Fruit fly (Drosophila melanogaster) whole organism, embryonic: Measurements from ENCODE around the gene CG31855.

ENCODE experiments used
- Awh ChIP-seq: fragments of 200-800 bp; sonication (Bioruptor generic); IDR thresholded peaks from 2 replicates; pipeline ENCODE4, ENCODE4 v1.3.6; 2022; ENCODE audit warnings: missing biosample characterization, missing genetic modification characterization
- Bgb ChIP-seq: fragments of 200-800 bp; sonication (Bioruptor generic); IDR thresholded peaks from 2 replicates; pipeline ENCODE4 v1.3.6; 2022; ENCODE audit warnings: missing biosample characterization, missing genetic modification characterization; ENCODE audit not compliant: partially characterized antibody
- CG10366 ChIP-seq: fragments of 200-800 bp; sonication (Bioruptor generic); IDR thresholded peaks from 2 replicates; pipeline ENCODE4 v1.3.6; 2022; ENCODE audit warnings: missing biosample characterization, missing genetic modification characterization
- CG11093 ChIP-seq: fragments of 200-800 bp; sonication (Bioruptor generic); IDR thresholded peaks from 3 replicates; pipeline ENCODE4 v1.3.6; 2022; ENCODE audit warnings: missing biosample characterization, missing genetic modification characterization
- CG12236 ChIP-seq: fragments of 200-800 bp; sonication (Bioruptor generic); optimal IDR thresholded peaks from 2 replicates; lab custom pipeline; 2016; ENCODE audit warnings: missing biosample characterization, missing genetic modification characterization
- CG1602 ChIP-seq: fragments of 200-800 bp; sonication (Bioruptor generic); optimal IDR thresholded peaks from 3 replicates; lab custom pipeline; 2016; ENCODE audit warnings: missing biosample characterization, missing genetic modification characterization
- CG16779 ChIP-seq: fragments of 200-800 bp; sonication (Bioruptor generic); IDR thresholded peaks from 2 replicates; pipeline ENCODE4 v1.3.6; 2022; ENCODE audit warnings: missing biosample characterization, missing genetic modification characterization
- CG16863 ChIP-seq: fragments of 200-800 bp; sonication (Bioruptor generic); optimal IDR thresholded peaks from 3 replicates; lab custom pipeline; 2016; ENCODE audit warnings: missing biosample characterization, missing genetic modification characterization
- CG31224 ChIP-seq: fragments of 200-800 bp; sonication (Bioruptor generic); IDR thresholded peaks from 2 replicates; pipeline ENCODE4 v1.3.6; 2022; ENCODE audit warnings: missing biosample characterization, missing genetic modification characterization
- CG4617 ChIP-seq: fragments of 200-800 bp; sonication (Bioruptor generic); optimal IDR thresholded peaks from 3 replicates; lab custom pipeline; 2016; ENCODE audit warnings: missing biosample characterization, missing genetic modification characterization, borderline replicate concordance
- CG4854 ChIP-seq: fragments of 200-800 bp; sonication (Bioruptor generic); optimal IDR thresholded peaks from 2 replicates; lab custom pipeline; 2016; ENCODE audit warnings: missing biosample characterization, missing genetic modification characterization, inconsistent platforms
- CG6683 ChIP-seq: fragments of 200-800 bp; sonication (Bioruptor generic); optimal IDR thresholded peaks from 2 replicates; lab custom pipeline; 2017; ENCODE audit warnings: missing biosample characterization, mild to moderate bottlenecking, missing genetic modification characterization, missing genetic modification reagents
- CG6689 ChIP-seq: fragments of 200-800 bp; sonication (Bioruptor generic); IDR thresholded peaks from 2 replicates; pipeline ENCODE4 v1.3.6; 2022; ENCODE audit warnings: missing biosample characterization, missing genetic modification characterization
- CG7556 ChIP-seq: fragments of 200-800 bp; sonication (Bioruptor generic); optimal IDR thresholded peaks from 2 replicates; lab custom pipeline; 2017; ENCODE audit warnings: missing biosample characterization, mild to moderate bottlenecking, missing genetic modification characterization
- CG9609 ChIP-seq: fragments of 200-800 bp; sonication (Bioruptor generic); optimal IDR thresholded peaks from 3 replicates; lab custom pipeline; 2016; ENCODE audit warnings: missing biosample characterization, missing genetic modification characterization
- Dbx ChIP-seq: fragments of 200-800 bp; sonication (Bioruptor generic); IDR thresholded peaks from 3 replicates; pipeline ENCODE4 v1.3.6; 2022; ENCODE audit warnings: missing biosample characterization, missing genetic modification characterization
- Ets97D ChIP-seq: fragments of 200-800 bp; sonication (Bioruptor generic); optimal IDR thresholded peaks from 3 replicates; lab custom pipeline; 2016; ENCODE audit warnings: missing biosample characterization, missing genetic modification characterization
- Gsc ChIP-seq: fragments of 200-800 bp; sonication (Bioruptor generic); IDR thresholded peaks from 2 replicates; pipeline ENCODE4 v1.3.6; 2022; ENCODE audit warnings: missing biosample characterization, missing genetic modification characterization
- Meics ChIP-seq: fragments of 200-800 bp; sonication (Bioruptor generic); optimal IDR thresholded peaks from 2 replicates; lab custom pipeline; 2017; ENCODE audit warnings: missing biosample characterization, mild to moderate bottlenecking, missing genetic modification characterization
- Opbp ChIP-seq: fragments of 200-800 bp; sonication (Bioruptor generic); IDR thresholded peaks from 3 replicates; pipeline ENCODE4 v1.3.6; 2022; ENCODE audit warnings: missing biosample characterization, missing genetic modification characterization; ENCODE audit not compliant: partially characterized antibody
- Ptx1 ChIP-seq: fragments of 200-800 bp; sonication (Bioruptor generic); IDR thresholded peaks from 2 replicates; pipeline ENCODE4 v1.3.6; 2022; ENCODE audit warnings: missing biosample characterization, missing genetic modification characterization
- Rx ChIP-seq: fragments of 200-800 bp; sonication (Bioruptor generic); IDR thresholded peaks from 2 replicates; pipeline ENCODE4 v1.3.6; 2022; ENCODE audit warnings: missing biosample characterization, missing genetic modification characterization
- ato ChIP-seq: fragments of 200-800 bp; sonication (Bioruptor generic); IDR thresholded peaks from 2 replicates; pipeline ENCODE4 v1.3.6; 2022; ENCODE audit warnings: missing biosample characterization, missing genetic modification characterization; ENCODE audit not compliant: partially characterized antibody
- dysf ChIP-seq: fragments of 200-800 bp; sonication (Bioruptor generic); IDR thresholded peaks from 3 replicates; pipeline ENCODE4 v1.3.6; 2022; ENCODE audit warnings: missing biosample characterization, missing genetic modification characterization
- fd3F ChIP-seq: fragments of 200-800 bp; sonication (Bioruptor generic); optimal IDR thresholded peaks from 2 replicates; lab custom pipeline; 2018; ENCODE audit warnings: missing biosample characterization, mild to moderate bottlenecking, missing genetic modification characterization, moderate library complexity
- gfzf ChIP-seq: fragments of 200-800 bp; sonication (Bioruptor generic); optimal IDR thresholded peaks from 2 replicates; lab custom pipeline; 2016; ENCODE audit warnings: missing biosample characterization, mild to moderate bottlenecking, missing genetic modification characterization, moderate library complexity
- gsb ChIP-seq: fragments of 200-800 bp; sonication (Bioruptor generic); IDR thresholded peaks from 2 replicates; pipeline ENCODE4 v1.3.6; 2022; ENCODE audit warnings: missing biosample characterization, missing genetic modification characterization
- gt ChIP-seq: fragments of 200-800 bp; sonication (Bioruptor generic); IDR thresholded peaks from 2 replicates; pipeline ENCODE4 v1.3.6; 2022; ENCODE audit warnings: missing biosample characterization, missing genetic modification characterization
- h ChIP-seq: fragments of >200 bp; optimal IDR thresholded peaks from 2 replicates; lab custom pipeline; 2017
- hth ChIP-seq: fragments of >200 bp; optimal IDR thresholded peaks from 2 replicates; lab custom pipeline; 2017; ENCODE audit warnings: inconsistent platforms
- lmd ChIP-seq: fragments of 200-800 bp; sonication (Bioruptor generic); IDR thresholded peaks from 2 replicates; pipeline ENCODE4 v1.3.6; 2022; ENCODE audit warnings: missing biosample characterization, missing genetic modification characterization
- mam ChIP-seq: fragments of 200-800 bp; sonication (Bioruptor generic); optimal IDR thresholded peaks from 3 replicates; lab custom pipeline; 2016; ENCODE audit warnings: missing biosample characterization, missing genetic modification characterization
- pum ChIP-seq: fragments of 200-800 bp; sonication (Bioruptor generic); optimal IDR thresholded peaks from 2 replicates; lab custom pipeline; 2016; ENCODE audit warnings: missing biosample characterization, missing genetic modification characterization
- ranshi ChIP-seq: fragments of 200-800 bp; sonication (Bioruptor generic); IDR thresholded peaks from 2 replicates; pipeline ENCODE4 v1.3.6; 2022; ENCODE audit warnings: missing biosample characterization, missing genetic modification characterization
- ssp ChIP-seq: fragments of 200-800 bp; sonication (Bioruptor generic); IDR thresholded peaks from 2 replicates; pipeline ENCODE4 v1.3.6; 2022; ENCODE audit warnings: missing biosample characterization, missing genetic modification characterization
- tin ChIP-seq: fragments of 200-800 bp; sonication (Bioruptor generic); optimal IDR thresholded peaks from 3 replicates; lab custom pipeline; 2016; ENCODE audit warnings: missing biosample characterization, missing genetic modification characterization
- tll ChIP-seq, 2 experiments: fragments of 200-800 bp in 1 of 2; fragments of >200 bp in 1 of 2; sonication (Bioruptor generic) in 1 of 2; optimal IDR thresholded peaks; 2 replicates each; lab custom pipeline; 2017 to 2019; ENCODE audit warnings: missing biosample characterization in 2 of 2, missing genetic modification characterization in 2 of 2, mild to moderate bottlenecking in 1 of 2, moderate library complexity in 1 of 2
- wdn ChIP-seq: fragments of 200-800 bp; sonication (Bioruptor generic); IDR thresholded peaks from 2 replicates; pipeline ENCODE4 v1.3.6; 2022; ENCODE audit warnings: missing biosample characterization, missing genetic modification characterization

CG31855 gene

DNA sequence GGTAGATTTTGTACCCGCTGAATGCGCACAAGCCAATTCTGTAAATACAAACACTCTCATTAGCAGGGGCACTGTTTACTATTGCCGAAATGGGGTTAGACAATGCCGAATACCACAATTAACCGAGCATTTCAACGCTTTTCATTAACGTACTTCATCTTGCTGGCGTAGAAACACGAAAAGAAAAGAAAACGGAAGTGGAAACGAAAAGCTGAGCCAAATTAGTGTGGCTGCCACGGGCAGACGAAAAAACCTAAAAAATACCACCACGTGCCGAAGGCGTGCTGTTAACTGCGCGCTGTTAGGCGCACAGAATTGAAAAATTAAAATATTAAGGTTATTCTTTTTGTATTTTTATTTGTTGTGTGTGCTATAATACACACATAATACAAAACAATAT, 25.9 kb downstream of the CG31855 start, which contains the start of gene RpL24 (continued):
- TF ChIP-seq tin (peak; percentile 88), dysf (GFP tag; lab: Robert Waterston, UW) (peak; percentile 82), CG4854 (GFP tag; lab: Kevin White, UChicago) (peak; percentile 94), CG16863 (peak; percentile 81), h (lab: Kevin White, UChicago) (no peak)

DNA sequence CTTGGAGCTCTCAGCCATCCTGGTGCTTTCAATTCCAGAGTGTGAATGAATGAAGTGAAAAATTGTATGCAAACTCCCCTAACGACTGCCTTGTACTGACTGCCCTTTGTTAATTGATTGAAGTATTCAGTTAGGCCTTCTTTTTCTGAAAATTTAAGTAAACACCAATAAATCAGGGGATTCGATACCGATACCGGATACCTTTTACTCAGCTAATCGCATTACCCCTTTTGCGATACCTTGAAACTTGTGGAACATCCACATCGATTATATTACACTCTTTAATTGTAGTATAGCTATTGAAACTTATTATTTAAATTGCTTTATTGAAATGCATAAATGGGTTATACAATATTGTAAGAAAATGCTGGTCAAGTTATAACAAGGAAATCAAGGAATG, 27.1 kb downstream of the CG31855 start, which contains the start of gene CG16957:
CG16957 (minus strand) TSS at position 101 of the 400 bp plus-strand sequence.
- no peak for TF ChIP-seq CG6689 (GFP tag; lab: Robert Waterston, UW)
- TF ChIP-seq Dbx (GFP tag; lab: Robert Waterston, UW), result no peak
- TF ChIP-seq ato (GFP tag; lab: Robert Waterston, UW), result no peak
- no peak for TF ChIP-seq CG11093 (GFP tag; lab: Robert Waterston, UW)
- no peak for TF ChIP-seq gsb
- TF ChIP-seq Meics (GFP tag; lab: Kevin White, UChicago), result no peak
- TF ChIP-seq fd3F (GFP tag; lab: Kevin White, UChicago), result no peak
- TF ChIP-seq Ets97D (GFP tag; lab: Kevin White, UChicago), result no peak
- TF ChIP-seq Ptx1, result no peak
- no peak for TF ChIP-seq mam (GFP tag; lab: Kevin White, UChicago)
- no peak for TF ChIP-seq Opbp (GFP tag; lab: Robert Waterston, UW)
- TF ChIP-seq hth (lab: Kevin White, UChicago), result no peak
- no peak for TF ChIP-seq CG16779 (GFP tag; lab: Robert Waterston, UW)
- TF ChIP-seq CG12236, result no peak
- no peak for TF ChIP-seq lmd
- TF ChIP-seq, all 482 proteins: peak for 0

- TF ChIP-seq Gsc (GFP tag; lab: Robert Waterston, UW), result no peak
- TF ChIP-seq wdn (GFP tag; lab: Robert Waterston, UW), result no peak
- TF ChIP-seq pum (GFP tag; lab: Kevin White, UChicago), result no peak
- no peak for TF ChIP-seq Rx (GFP tag; lab: Robert Waterston, UW)
- TF ChIP-seq tll (GFP tag; optimal IDR thresholded peaks at IDR 0.05; lab: Kevin White, UChicago), result no peak
- TF ChIP-seq ranshi, result no peak
- no peak for TF ChIP-seq CG1602 (GFP tag; lab: Kevin White, UChicago)
- no peak for TF ChIP-seq ssp (GFP tag; lab: Robert Waterston, UW)
- TF ChIP-seq CG6683 (GFP tag; lab: Kevin White, UChicago), result no peak
- no peak for TF ChIP-seq gfzf (GFP tag; lab: Kevin White, UChicago)
- TF ChIP-seq CG7556 (GFP tag; lab: Kevin White, UChicago), result no peak
- no peak for TF ChIP-seq CG4617 (GFP tag; lab: Kevin White, UChicago)
- TF ChIP-seq gt (GFP tag; lab: Robert Waterston, UW), result no peak
- TF ChIP-seq Awh (GFP tag; lab: Robert Waterston, UW), result no peak
- TF ChIP-seq Bgb (GFP tag; lab: Robert Waterston, UW), result no peak
- TF ChIP-seq CG31224 (GFP tag; lab: Robert Waterston, UW), result no peak
- no peak for TF ChIP-seq CG10366
- no peak for TF ChIP-seq CG9609 (GFP tag; lab: Kevin White, UChicago)
These were observed 28.4 kb downstream of the CG31855 start for dm6 chr2L:13397393-13397792.
